Fruit fly (Drosophila melanogaster): ENCODE data around the gene Tsf1.

dm6 chrX:18364999-18365398, 21.9 kb upstream of the Tsf1 start:
- TF ChIP-seq ovo (GFP tag; optimal IDR thresholded peaks at IDR 0.05) (no peak), cic (GFP tag; optimal IDR thresholded peaks at IDR 0.05) (no peak)
